Fruit fly (Drosophila melanogaster) S2 (cell line): ENCODE measurements around the gene CG6628.

Experiments
- CG8478 ChIP-seq: fragments of >200 bp; optimal IDR thresholded peaks from 2 replicates; lab custom pipeline; 2018
- CTCF ChIP-seq, 2 experiments: fragments of >200 bp; optimal IDR thresholded peaks; 2 replicates each; lab custom pipeline; 2018

dm6 chr3L:10166923-10167322 lies at the start of gene CG6628:
- TF ChIP-seq CG8478 (no peak), CTCF (optimal IDR thresholded peaks at IDR 0.05; lab: Kevin White, UChicago) (no peak)
